Worm (Caenorhabditis elegans) whole organism, young adult: ENCODE results near the gene ZK616.65.
"Not testable (repeated sequence)": the region's sequence is repeated elsewhere in the genome, so short reads cannot be mapped to it uniquely, and the experiment has no call there.

Experiments
- B0035.1 ChIP-seq: sonication (generic microtip); optimal IDR thresholded peaks from 2 replicates; lab custom pipeline; 2016; ENCODE audit warnings: missing genetic modification characterization, mild to moderate bottlenecking, missing compliant biosample characterization, missing genotype, missing genetic modification reagents
- B0336.3 ChIP-seq: fragments of 200-800 bp; sonication (Bioruptor generic); IDR thresholded peaks from 2 replicates; pipeline ENCODE4 v1.3.6; 2022; ENCODE audit warnings: missing genetic modification characterization, missing compliant biosample characterization
- C17E4.6 ChIP-seq: fragments of 200-800 bp; sonication (Bioruptor generic); IDR thresholded peaks from 2 replicates; pipeline ENCODE4 v1.3.6; 2022; ENCODE audit warnings: missing genetic modification reagents, missing genetic modification characterization, missing compliant biosample characterization
- F22D6.2 ChIP-seq: sonication (generic microtip); optimal IDR thresholded peaks from 2 replicates; lab custom pipeline; 2016; ENCODE audit warnings: mild to moderate bottlenecking, missing genetic modification characterization, missing compliant biosample characterization
- F23B12.7 ChIP-seq: sonication (generic microtip); optimal IDR thresholded peaks from 2 replicates; lab custom pipeline; 2017; ENCODE audit warnings: missing genetic modification characterization, mild to moderate bottlenecking, missing compliant biosample characterization, antibody characterized with exemption, moderate library complexity; ENCODE audit not compliant: insufficient read depth
- F55B11.4 ChIP-seq: sonication (generic microtip); optimal IDR thresholded peaks from 2 replicates; lab custom pipeline; 2016; ENCODE audit warnings: missing compliant biosample characterization, missing genetic modification characterization, borderline replicate concordance; ENCODE audit not compliant: insufficient read depth
- Y95B8A.8 ChIP-seq: fragments of 200-800 bp; sonication (Bioruptor generic); IDR thresholded peaks from 2 replicates; pipeline ENCODE4 v1.3.6; 2022; ENCODE audit warnings: missing genetic modification reagents, missing genetic modification characterization, missing compliant biosample characterization
- ZK185.1 ChIP-seq: sonication (generic microtip); optimal IDR thresholded peaks from 2 replicates; lab custom pipeline; 2016; ENCODE audit warnings: mild to moderate bottlenecking, missing genetic modification characterization, missing compliant biosample characterization; ENCODE audit not compliant: poor library complexity, severe bottlenecking
- ama-1 ChIP-seq, 3 experiments: fragments of 150-350 bp in 1 of 3; sonication (generic microtip) in 2 of 3; optimal IDR thresholded peaks; 2 replicates each; lab custom pipeline; 2014 to 2018; ENCODE audit warnings: missing biosample characterization in 2 of 3, missing genetic modification characterization in 2 of 3, missing genetic modification reagents in 2 of 3
- aptf-3 ChIP-seq: fragments of 200-800 bp; sonication (Bioruptor generic); IDR thresholded peaks from 2 replicates; pipeline ENCODE4 v1.3.6; 2022; ENCODE audit warnings: missing genetic modification characterization, missing compliant biosample characterization
- attf-3 ChIP-seq: fragments of 200-800 bp; sonication (Bioruptor generic); conservative IDR thresholded peaks from 2 replicates; pipeline ENCODE4 v1.3.6; 2022; ENCODE audit warnings: missing genetic modification reagents, missing genetic modification characterization, missing compliant biosample characterization
- attf-5 ChIP-seq: fragments of 200-800 bp; sonication (Bioruptor generic); optimal IDR thresholded peaks from 2 replicates; lab custom pipeline; 2018; ENCODE audit warnings: mild to moderate bottlenecking, missing genetic modification characterization, missing compliant biosample characterization
- bed-1 ChIP-seq: fragments of 200-800 bp; sonication (Bioruptor generic); IDR thresholded peaks from 2 replicates; pipeline ENCODE4 v1.3.6; 2022; ENCODE audit warnings: missing genetic modification reagents, missing genetic modification characterization, missing compliant biosample characterization
- ccch-3 ChIP-seq: fragments of 200-800 bp; sonication (Bioruptor generic); optimal IDR thresholded peaks from 2 replicates; lab custom pipeline; 2018; ENCODE audit warnings: mild to moderate bottlenecking, missing genetic modification characterization, missing compliant biosample characterization
- ceh-27 ChIP-seq: fragments of 200-800 bp; sonication (Bioruptor generic); optimal IDR thresholded peaks from 2 replicates; lab custom pipeline; 2018; ENCODE audit warnings: mild to moderate bottlenecking, missing genetic modification characterization, moderate library complexity, missing compliant biosample characterization
- ceh-40 ChIP-seq: fragments of 200-800 bp; sonication (Bioruptor generic); IDR thresholded peaks from 2 replicates; pipeline ENCODE4 v1.3.6; 2022; ENCODE audit warnings: missing genetic modification characterization, missing compliant biosample characterization
- ceh-58 ChIP-seq: fragments of 200-800 bp; sonication (Bioruptor generic); IDR thresholded peaks from 2 replicates; pipeline ENCODE4 v1.3.6; 2022; ENCODE audit warnings: missing genetic modification characterization, missing compliant biosample characterization
- fkh-3 ChIP-seq: sonication (generic microtip); optimal IDR thresholded peaks from 2 replicates; lab custom pipeline; 2016; ENCODE audit warnings: mild to moderate bottlenecking, missing genetic modification characterization, missing compliant biosample characterization
- gei-17 ChIP-seq: fragments of 200-800 bp; sonication (Bioruptor generic); optimal IDR thresholded peaks from 2 replicates; lab custom pipeline; 2018; ENCODE audit warnings: mild to moderate bottlenecking, missing genetic modification characterization, missing compliant biosample characterization
- let-607 ChIP-seq, 2 experiments: fragments of 200-800 bp in 1 of 2; sonication (Bioruptor generic) in 1 of 2; sonication (generic microtip) in 1 of 2; optimal IDR thresholded peaks; 2 replicates each; lab custom pipeline; 2016 to 2018; ENCODE audit warnings: mild to moderate bottlenecking in 2 of 2, missing compliant biosample characterization in 2 of 2, missing genetic modification characterization in 2 of 2, moderate library complexity in 2 of 2, missing genotype in 1 of 2
- lin-26 ChIP-seq: fragments of 200-800 bp; sonication (Bioruptor generic); IDR thresholded peaks from 2 replicates; pipeline ENCODE4 v1.3.6; 2022; ENCODE audit warnings: missing genetic modification reagents, missing genetic modification characterization, missing compliant biosample characterization
- lsy-27 ChIP-seq: sonication (generic microtip); optimal IDR thresholded peaks from 2 replicates; lab custom pipeline; 2017; ENCODE audit warnings: missing genetic modification characterization, mild to moderate bottlenecking, missing compliant biosample characterization, antibody characterized with exemption, missing genotype, borderline replicate concordance; ENCODE audit not compliant: insufficient read depth
- madf-10 ChIP-seq: sonication (generic microtip); optimal IDR thresholded peaks from 2 replicates; lab custom pipeline; 2016; ENCODE audit warnings: mild to moderate bottlenecking, missing genetic modification characterization, missing compliant biosample characterization
- mcd-1 ChIP-seq: fragments of 200-800 bp; sonication (Bioruptor generic); IDR thresholded peaks from 2 replicates; pipeline ENCODE4 v1.3.6; 2022; ENCODE audit warnings: missing genetic modification reagents, missing genetic modification characterization, missing compliant biosample characterization
- mxl-1 ChIP-seq: sonication (generic microtip); optimal IDR thresholded peaks from 2 replicates; lab custom pipeline; 2016; ENCODE audit warnings: missing genetic modification characterization, missing compliant biosample characterization
- nfya-2 ChIP-seq: fragments of 200-800 bp; sonication (Bioruptor generic); IDR thresholded peaks from 2 replicates; pipeline ENCODE4 v1.3.6; 2022; ENCODE audit warnings: missing genetic modification reagents, missing genetic modification characterization, missing compliant biosample characterization
- nhr-179 ChIP-seq: sonication (generic microtip); optimal IDR thresholded peaks from 2 replicates; lab custom pipeline; 2016; ENCODE audit warnings: mild to moderate bottlenecking, missing genetic modification characterization, missing compliant biosample characterization
- repo-1 ChIP-seq: sonication (generic microtip); optimal IDR thresholded peaks from 2 replicates; lab custom pipeline; 2017; ENCODE audit warnings: mild to moderate bottlenecking, missing genetic modification characterization, missing compliant biosample characterization
- rpc-1 ChIP-seq, 2 experiments: fragments of 150-350 bp in 1 of 2; sonication (generic microtip) in 1 of 2; optimal IDR thresholded peaks; 2 replicates each; lab custom pipeline; 2014 to 2018; ENCODE audit warnings: missing biosample characterization in 1 of 2, missing genetic modification characterization in 1 of 2, missing genetic modification reagents in 1 of 2, missing genotype in 1 of 2
- somi-1 ChIP-seq: fragments of 200-800 bp; sonication (Bioruptor generic); optimal IDR thresholded peaks from 2 replicates; lab custom pipeline; 2018; ENCODE audit warnings: mild to moderate bottlenecking, missing genetic modification characterization, missing compliant biosample characterization
- xnd-1 ChIP-seq: sonication (generic microtip); optimal IDR thresholded peaks from 2 replicates; lab custom pipeline; 2016; ENCODE audit warnings: missing genotype, missing genetic modification reagents, missing genetic modification characterization, missing compliant biosample characterization
- ztf-28 ChIP-seq: fragments of 200-800 bp; sonication (Bioruptor generic); IDR thresholded peaks from 2 replicates; pipeline ENCODE4 v1.3.6; 2022; ENCODE audit warnings: missing genetic modification reagents, missing genetic modification characterization, missing compliant biosample characterization

Gene ZK616.65

DNA sequence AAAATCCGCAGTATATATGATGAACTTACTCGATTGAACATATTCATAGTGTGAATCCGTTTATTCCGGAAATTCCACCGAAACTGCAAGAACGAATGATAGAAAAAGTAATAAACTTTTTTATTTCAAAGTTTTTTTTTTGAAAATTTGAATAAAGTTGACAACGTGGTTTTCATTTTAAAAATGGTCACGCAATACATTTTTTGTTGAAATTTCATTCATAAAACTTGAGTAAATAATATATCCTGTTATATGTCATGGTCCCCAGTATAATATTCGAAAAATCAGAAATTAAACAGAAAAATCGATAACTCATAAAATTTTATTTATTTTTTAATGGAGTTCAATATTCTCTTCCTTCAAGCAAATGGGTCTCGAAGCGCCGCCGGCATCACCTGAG, at the start of gene ZK616.65:
ZK616.65 (minus strand) TSS at position 101 of the 400 bp plus-strand sequence.
- no peak for TF ChIP-seq somi-1
- TF ChIP-seq F23B12.7, result no peak
- TF ChIP-seq bed-1 (GFP tag; lab: Robert Waterston, UW), result no peak
- no peak for TF ChIP-seq let-607 (tag; optimal IDR thresholded peaks at IDR 0.05; lab: Kevin White, UChicago)
- TF ChIP-seq ceh-58 (GFP tag; lab: Robert Waterston, UW), result no peak
- TF ChIP-seq nhr-179 (tag; lab: Kevin White, UChicago), result no peak
- no peak for TF ChIP-seq Y95B8A.8

DNA sequence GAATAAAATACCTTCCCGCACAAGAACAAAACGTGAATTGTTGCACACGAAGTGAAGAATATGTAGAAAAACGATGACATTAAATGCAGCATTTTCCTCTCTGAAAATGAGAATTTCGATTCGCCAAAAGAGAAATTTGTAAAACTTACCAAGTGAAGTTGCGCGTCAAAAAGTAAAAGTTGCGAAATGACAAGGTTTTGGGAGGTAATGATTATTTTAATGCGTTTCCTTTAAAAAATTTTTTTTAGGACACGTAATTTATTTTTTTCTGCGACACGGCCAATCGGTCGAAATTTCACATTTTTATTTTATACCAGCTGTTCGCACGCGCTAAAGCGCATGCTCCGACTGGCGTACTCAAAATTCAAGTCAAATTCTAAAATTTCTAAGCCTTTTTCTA, 45.0 kb upstream of the ZK616.65 start, which contains the start of gene Y4C6A.3:
Y4C6A.3 (minus strand) TSS at position 101 of the 400 bp plus-strand sequence.
- TF ChIP-seq ztf-28 (GFP tag; lab: Robert Waterston, UW); fkh-3 (tag; lab: Kevin White, UChicago); attf-5: not testable (repeated sequence)

DNA sequence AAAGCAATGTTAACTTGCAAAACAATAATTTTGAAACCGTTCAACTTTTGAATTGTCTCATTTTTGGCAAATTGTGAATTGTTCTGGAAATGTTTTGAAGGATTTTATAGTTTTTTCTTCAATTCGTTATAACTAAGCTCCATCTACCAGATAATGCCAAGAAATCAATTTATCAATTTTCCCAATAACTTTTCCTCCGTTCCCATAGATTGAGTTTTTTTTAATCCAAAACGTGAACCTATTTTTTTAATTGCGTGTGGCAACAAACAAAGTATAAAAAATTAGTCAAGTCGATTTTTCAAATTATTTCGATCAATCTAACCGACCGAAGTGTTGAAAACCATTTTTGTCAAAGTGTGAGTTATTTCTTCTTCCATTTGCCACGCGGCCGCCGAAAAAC, 41.6 kb upstream of the ZK616.65 start, which contains the start of gene Y4C6A.4:
Y4C6A.4 (plus strand) TSS at position 301 of the 400 bp plus-strand sequence.
- TF ChIP-seq B0035.1 (no peak), ztf-28 (GFP tag; lab: Robert Waterston, UW) (no peak), B0336.3 (no peak)

ce11 chrIV:5438705-5439104, 27.7 kb upstream of the ZK616.65 start, which contains the start of gene mgl-3:
TSS of gene mgl-3 (plus strand) at chrIV:5439005.
- no peak for TF ChIP-seq somi-1
- TF ChIP-seq ceh-27 (GFP tag; lab: Kevin White, UChicago), result no peak
- TF ChIP-seq madf-10 (tag; lab: Kevin White, UChicago), result no peak
- TF ChIP-seq aptf-3, result no peak
- no peak for TF ChIP-seq F55B11.4 (tag; lab: Kevin White, UChicago)
- TF ChIP-seq F23B12.7, result no peak
- TF ChIP-seq ccch-3 (GFP tag; lab: Kevin White, UChicago), result no peak
- no peak for TF ChIP-seq xnd-1 (tag; lab: Kevin White, UChicago)

ce11 chrIV:5419122-5419521, 8.1 kb upstream of the ZK616.65 start, which contains the start of gene ehn-3:
TSS of gene ehn-3 (minus strand) at chrIV:5419222.
- TF ChIP-seq lin-26 (GFP tag; lab: Robert Waterston, UW), result no peak
- no peak for TF ChIP-seq let-607 (tag; optimal IDR thresholded peaks at IDR 0.05; lab: Kevin White, UChicago)
- no peak for TF ChIP-seq attf-3
- no peak for TF ChIP-seq C17E4.6 (GFP tag; lab: Robert Waterston, UW)
- no peak for TF ChIP-seq ceh-40 (GFP tag; lab: Robert Waterston, UW)
- TF ChIP-seq ZK185.1, result no peak
- no peak for TF ChIP-seq gei-17 (GFP tag; lab: Kevin White, UChicago)
- TF ChIP-seq lsy-27, result no peak
- no peak for TF ChIP-seq nfya-2 (GFP tag; lab: Robert Waterston, UW)
- TF ChIP-seq ceh-58 (GFP tag; lab: Robert Waterston, UW), result no peak
- no peak for TF ChIP-seq ama-1 (optimal IDR thresholded peaks at IDR 0.05; lab: Kevin White, UChicago)
- no peak for TF ChIP-seq ama-1 (GFP tag; optimal IDR thresholded peaks at IDR 0.05; lab: Kevin White, UChicago)
- no peak for TF ChIP-seq F22D6.2
- TF ChIP-seq mxl-1 (tag; lab: Kevin White, UChicago), result no peak
- TF ChIP-seq mcd-1 (GFP tag; lab: Robert Waterston, UW), result no peak
- no peak for TF ChIP-seq rpc-1 (optimal IDR thresholded peaks at IDR 0.05; lab: Kevin White, UChicago)
- no peak for TF ChIP-seq rpc-1 (tag; optimal IDR thresholded peaks at IDR 0.05; lab: Kevin White, UChicago)
- no peak for TF ChIP-seq repo-1 (tag; lab: Kevin White, UChicago)
- TF ChIP-seq, all 124 proteins: peak for 0
